Fruit fly (Drosophila melanogaster): ENCODE data around the gene RluA-2.

RluA-2 gene

dm6 chr2L:10516470-10517048 lies 39.7 kb downstream of the RluA-2 start (continued):
- TF ChIP-seq Eip75B (GFP tag; optimal IDR thresholded peaks at IDR 0.05) (peak; percentile 37), CG6808 (GFP tag; optimal IDR thresholded peaks at IDR 0.05) (peak; percentile 29), vri (GFP tag; optimal IDR thresholded peaks at IDR 0.05) (peak; percentile 11), ss (GFP tag; optimal IDR thresholded peaks at IDR 0.05) (peak; percentile 43 to 51), Smox (GFP tag; optimal IDR thresholded peaks at IDR 0.05) (peak; percentile 49), topi (GFP tag; optimal IDR thresholded peaks at IDR 0.05) (peak; percentile 49), achi (GFP tag; optimal IDR thresholded peaks at IDR 0.05) (peak; percentile 28), salr (GFP tag; optimal IDR thresholded peaks at IDR 0.05) (peak in 1 of 2 experiments; percentile 10)

DNA sequence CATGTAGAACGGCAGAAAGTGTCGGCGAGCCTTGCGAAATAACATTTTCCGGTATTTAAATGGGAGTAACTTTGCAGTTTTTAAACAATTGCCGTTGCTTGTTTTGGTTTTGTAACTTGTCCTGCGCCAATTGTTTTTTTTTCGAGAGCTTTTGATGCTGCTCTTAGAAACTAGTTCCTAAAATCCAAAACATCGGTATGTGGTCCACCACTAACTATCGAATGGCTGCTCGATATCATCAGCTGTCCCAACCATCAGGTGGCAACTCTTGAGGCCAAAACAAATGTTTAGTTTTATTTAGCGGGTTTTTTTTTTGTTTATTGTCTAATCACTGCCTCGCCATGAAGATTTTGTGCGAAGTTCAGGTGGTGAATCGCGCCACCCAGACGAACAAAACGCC lies 40.2 kb downstream of the RluA-2 start, which contains the start of the genes Fatp1 and Lrr47:
Gene Fatp1 (minus strand): TSS at position 134 of the 400 bp plus-strand sequence.
Gene Lrr47 (plus strand): TSS at position 251 of the 400 bp plus-strand sequence.
- peak; percentile 36 for TF ChIP-seq fkh (GFP tag; optimal IDR thresholded peaks at IDR 0.05)
- TF ChIP-seq esn (GFP tag; optimal IDR thresholded peaks at IDR 0.05), result peak; percentile 0
- peak; percentile 1 for TF ChIP-seq Eip78C (GFP tag)
- peak; percentile 27; the same call in 2 of the 3 replicates for TF ChIP-seq CG6163 (GFP tag; IDR thresholded peaks at IDR 0.05)
- TF ChIP-seq Met (GFP tag; optimal IDR thresholded peaks at IDR 0.05), result no peak
- TF ChIP-seq Sox102F (GFP tag; optimal IDR thresholded peaks at IDR 0.05), result no peak

dm6 chr2L:10519225-10519624 lies 42.4 kb downstream of the RluA-2 start:
- peak; percentile 58 for TF ChIP-seq CG16779 (tag; optimal IDR thresholded peaks at IDR 0.05)
- peak; percentile 89 for TF ChIP-seq lz (GFP tag; optimal IDR thresholded peaks at IDR 0.05)
- peak; percentile 63 for TF ChIP-seq CG9139 (GFP tag; optimal IDR thresholded peaks at IDR 0.05)
- peak; percentile 77 for TF ChIP-seq Ets21C (GFP tag; optimal IDR thresholded peaks at IDR 0.05)
- TF ChIP-seq Sox14 (GFP tag; optimal IDR thresholded peaks at IDR 0.05), result peak; percentile 91
- TF ChIP-seq Sox102F (GFP tag; optimal IDR thresholded peaks at IDR 0.05), result peak; percentile 90
- TF ChIP-seq CG8119 (GFP tag; IDR thresholded peaks at IDR 0.05), result peak; percentile 82
- TF ChIP-seq vri (GFP tag; optimal IDR thresholded peaks at IDR 0.05), result peak; percentile 71
- TF ChIP-seq svp (GFP tag), result peak; percentile 96
- TF ChIP-seq CG7368 (GFP tag; optimal IDR thresholded peaks at IDR 0.05), result peak; percentile 79
- TF ChIP-seq achi (GFP tag; optimal IDR thresholded peaks at IDR 0.05), result peak; percentile 83
- peak; percentile 82 for TF ChIP-seq CG15336 (GFP tag; IDR thresholded peaks at IDR 0.05)
- TF ChIP-seq acj6 (GFP tag; optimal IDR thresholded peaks at IDR 0.05), result peak; percentile 85
- TF ChIP-seq Eip75B (GFP tag; optimal IDR thresholded peaks at IDR 0.05), result peak; percentile 87
- TF ChIP-seq spab (GFP tag; optimal IDR thresholded peaks at IDR 0.05), result peak; percentile 80
- TF ChIP-seq Blimp-1 (GFP tag; optimal IDR thresholded peaks at IDR 0.05), result peak; percentile 61
- TF ChIP-seq Sox15 (GFP tag; optimal IDR thresholded peaks at IDR 0.05), result peak; percentile 80
- peak; percentile 64 for TF ChIP-seq CG6854 (GFP tag; optimal IDR thresholded peaks at IDR 0.05)
- peak; percentile 71 to 84 for TF ChIP-seq ss (GFP tag; optimal IDR thresholded peaks at IDR 0.05)
- peak; percentile 80 for TF ChIP-seq CG8319 (GFP tag; optimal IDR thresholded peaks at IDR 0.05)
- TF ChIP-seq fkh (GFP tag; optimal IDR thresholded peaks at IDR 0.05), result no peak
- no peak for TF ChIP-seq Hr38 (GFP tag; optimal IDR thresholded peaks at IDR 0.05)
- TF ChIP-seq net (GFP tag; optimal IDR thresholded peaks at IDR 0.05), result peak; percentile 81
- peak; percentile 85 for TF ChIP-seq OdsH (GFP tag; optimal IDR thresholded peaks at IDR 0.05)
- peak; percentile 76 for TF ChIP-seq fd59A (GFP tag; optimal IDR thresholded peaks at IDR 0.05)
- peak; percentile 86 for TF ChIP-seq dsx (GFP tag; optimal IDR thresholded peaks at IDR 0.05; ENCODE audit: poor library complexity, severe bottlenecking)
- TF ChIP-seq Eip93F (GFP tag; optimal IDR thresholded peaks at IDR 0.05), result peak; percentile 47
- TF ChIP-seq CG10631 (GFP tag; optimal IDR thresholded peaks at IDR 0.05), result peak; percentile 76
- TF ChIP-seq Eip78C (GFP tag), result peak; percentile 98
- TF ChIP-seq CG4318 (GFP tag; optimal IDR thresholded peaks at IDR 0.05), result peak; percentile 24
- TF ChIP-seq Lpt (GFP tag; optimal IDR thresholded peaks at IDR 0.05), result peak; percentile 62
- TF ChIP-seq Met (GFP tag; optimal IDR thresholded peaks at IDR 0.05), result peak; percentile 87
- TF ChIP-seq CG11902 (GFP tag; optimal IDR thresholded peaks at IDR 0.05), result peak; percentile 85
- TF ChIP-seq salr (GFP tag; optimal IDR thresholded peaks at IDR 0.05), result peak; percentile 17 to 72
- TF ChIP-seq CG11762 (GFP tag; optimal IDR thresholded peaks at IDR 0.05; ENCODE audit: insufficient read depth), result peak; percentile 63
- TF ChIP-seq pdm3 (GFP tag; optimal IDR thresholded peaks at IDR 0.05), result peak; percentile 89
- TF ChIP-seq dac (GFP tag; optimal IDR thresholded peaks at IDR 0.05), result no peak
- TF ChIP-seq Hr4 (GFP tag; optimal IDR thresholded peaks at IDR 0.05), result peak; percentile 67
- TF ChIP-seq fd85E (GFP tag; optimal IDR thresholded peaks at IDR 0.05), result peak; percentile 52
- peak; percentile 86 for TF ChIP-seq eg (GFP tag; IDR thresholded peaks at IDR 0.05)

Data from whole organism, prepupa.